Worm (Caenorhabditis elegans): Measurements from ENCODE around the gene sri-19.

- TF ChIP-seq nhr-76 (tag; optimal IDR thresholded peaks at IDR 0.05) (no peak), lsy-2 (tag; optimal IDR thresholded peaks at IDR 0.05) (no peak), tbx-2 (tag; optimal IDR thresholded peaks at IDR 0.05) (no peak), ama-1 (optimal IDR thresholded peaks at IDR 0.05) (no peak), dsc-1 (tag; optimal IDR thresholded peaks at IDR 0.05) (no peak), nhr-28 (tag; optimal IDR thresholded peaks at IDR 0.05) (no peak), nhr-237 (tag; optimal IDR thresholded peaks at IDR 0.05) (no peak), nhr-12 (tag; optimal IDR thresholded peaks at IDR 0.05) (no peak), C34B4.2 (tag; optimal IDR thresholded peaks at IDR 0.05) (no peak), aly-2 (tag; optimal IDR thresholded peaks at IDR 0.05) (no peak), unc-98 (GFP tag; IDR thresholded peaks at IDR 0.05) (no peak), lin-39 (tag; optimal IDR thresholded peaks at IDR 0.05) (no peak)
Measured at ce11 chrIV:11009928-11010327, 51.8 kb downstream of the sri-19 start.

All from whole organism, L1 larva.